Fruit fly (Drosophila melanogaster): ENCODE results near the gene CG33710.

Gene CG33710

DNA sequence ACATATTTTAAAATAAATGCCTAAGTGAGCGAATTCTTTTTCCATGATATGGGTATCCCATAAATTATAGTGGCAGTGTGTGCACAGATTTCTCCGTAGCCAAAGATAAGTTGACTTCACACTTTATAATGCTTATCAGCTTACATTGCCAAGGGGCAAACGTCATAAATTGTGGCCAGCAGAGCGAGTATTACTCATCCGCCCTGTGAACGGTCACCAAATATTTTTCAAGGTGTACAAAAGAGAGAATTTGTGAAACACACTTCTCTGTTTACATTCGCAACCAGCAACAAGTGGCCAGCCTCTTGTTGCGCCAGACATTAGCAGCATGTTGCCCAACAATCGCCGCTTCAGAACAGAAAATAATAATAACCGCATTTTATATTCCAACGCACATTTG is 19.7 kb downstream of the CG33710 start (continued):
- TF ChIP-seq pita (GFP tag; optimal IDR thresholded peaks at IDR 0.05) (no peak), oc (tag; optimal IDR thresholded peaks at IDR 0.05) (no peak), fd96Cb (tag; optimal IDR thresholded peaks at IDR 0.05) (no peak), aop (GFP tag; IDR thresholded peaks at IDR 0.05) (no peak), CG3995 (GFP tag; optimal IDR thresholded peaks at IDR 0.05) (no peak), CG31224 (GFP tag; IDR thresholded peaks at IDR 0.05) (no peak), CG11456 (GFP tag; IDR thresholded peaks at IDR 0.05) (no peak), esg (GFP tag; conservative IDR thresholded peaks at IDR 0.05) (no peak), Optix (GFP tag; IDR thresholded peaks at IDR 0.05) (no peak), pnt (GFP tag; optimal IDR thresholded peaks at IDR 0.05) (no peak), fd102C (GFP tag; optimal IDR thresholded peaks at IDR 0.05) (no peak), ab (GFP tag; optimal IDR thresholded peaks at IDR 0.05) (no peak), NFAT (GFP tag; IDR thresholded peaks at IDR 0.05) (no peak), ac (GFP tag; optimal IDR thresholded peaks at IDR 0.05) (no peak), CG6175 (GFP tag; IDR thresholded peaks at IDR 0.05) (peak; percentile 66; the same call in 1 of the 3 replicates), ems (GFP tag; optimal IDR thresholded peaks at IDR 0.05) (peak; percentile 24), H15 (GFP tag; IDR thresholded peaks at IDR 0.05) (no peak), CG17612 (GFP tag; IDR thresholded peaks at IDR 0.05) (no peak), CG32767 (GFP tag; IDR thresholded peaks at IDR 0.05) (no peak), Fer1 (GFP tag; optimal IDR thresholded peaks at IDR 0.05) (peak; percentile 76), slou (GFP tag; optimal IDR thresholded peaks at IDR 0.05) (no peak), cato (GFP tag; optimal IDR thresholded peaks at IDR 0.05; ENCODE audit: borderline replicate concordance) (no peak), klu (GFP tag; IDR thresholded peaks at IDR 0.05) (no peak), Xbp1 (GFP tag; optimal IDR thresholded peaks at IDR 0.05) (no peak), HmgD (GFP tag; optimal IDR thresholded peaks at IDR 0.05) (no peak), CG17359 (tag; optimal IDR thresholded peaks at IDR 0.05) (no peak), CG16813 (GFP tag; IDR thresholded peaks at IDR 0.05; ENCODE audit: partially characterized antibody) (no peak), CG17829 (tag; optimal IDR thresholded peaks at IDR 0.05) (no peak), CG10209 (GFP tag; optimal IDR thresholded peaks at IDR 0.05) (peak; percentile 34), CG7963 (GFP tag; IDR thresholded peaks at IDR 0.05; ENCODE audit: partially characterized antibody) (no peak), Dad (GFP tag; optimal IDR thresholded peaks at IDR 0.05) (no peak), stwl (tag; optimal IDR thresholded peaks at IDR 0.05) (no peak), CG10565 (GFP tag; optimal IDR thresholded peaks at IDR 0.05) (no peak), CG3847 (GFP tag; IDR thresholded peaks at IDR 0.05) (no peak), Myb (GFP tag; optimal IDR thresholded peaks at IDR 0.05) (no peak), CG6854 (GFP tag; optimal IDR thresholded peaks at IDR 0.05) (peak; percentile 23), Spps (tag; optimal IDR thresholded peaks at IDR 0.05) (no peak), odd (GFP tag; optimal IDR thresholded peaks at IDR 0.05) (peak; percentile 44), cad (GFP tag; optimal IDR thresholded peaks at IDR 0.05) (no peak), Max (GFP tag; optimal IDR thresholded peaks at IDR 0.05) (no peak), her (GFP tag; optimal IDR thresholded peaks at IDR 0.05) (peak; percentile 19), eve (GFP tag; optimal IDR thresholded peaks at IDR 0.05) (no peak), CG10366 (GFP tag; IDR thresholded peaks at IDR 0.05) (no peak), Doc2 (GFP tag; IDR thresholded peaks at IDR 0.05) (no peak), hb (GFP tag; IDR thresholded peaks at IDR 0.05; ENCODE audit: partially characterized antibody) (no peak), kah (GFP tag; optimal IDR thresholded peaks at IDR 0.05) (peak; percentile 29), CG18011 (GFP tag; optimal IDR thresholded peaks at IDR 0.05) (peak; percentile 25), bab2 (GFP tag; optimal IDR thresholded peaks at IDR 0.05) (no peak), D19B (GFP tag; optimal IDR thresholded peaks at IDR 0.05) (no peak), Oaz (GFP tag; IDR thresholded peaks at IDR 0.05) (no peak), YL-1 (GFP tag; optimal IDR thresholded peaks at IDR 0.05) (no peak), gcm2 (GFP tag; optimal IDR thresholded peaks at IDR 0.05) (no peak), Lim3 (GFP tag; IDR thresholded peaks at IDR 0.05) (no peak)

Measured in whole organism, embryonic.